Fruit fly (Drosophila melanogaster) whole organism: ENCODE data around the gene Thor.

Source experiments
- CG8478 ChIP-seq: fragments of >200 bp; optimal IDR thresholded peaks from 2 replicates; lab custom pipeline; 2018; ENCODE audit warnings: inconsistent platforms
- Dll ChIP-seq: fragments of >200 bp; optimal IDR thresholded peaks from 2 replicates; lab custom pipeline; 2017
- pan ChIP-seq: fragments of >200 bp; optimal IDR thresholded peaks from 2 replicates; lab custom pipeline; 2017
- psq ChIP-seq: fragments of >200 bp; optimal IDR thresholded peaks from 2 replicates; lab custom pipeline; 2017

DNA sequence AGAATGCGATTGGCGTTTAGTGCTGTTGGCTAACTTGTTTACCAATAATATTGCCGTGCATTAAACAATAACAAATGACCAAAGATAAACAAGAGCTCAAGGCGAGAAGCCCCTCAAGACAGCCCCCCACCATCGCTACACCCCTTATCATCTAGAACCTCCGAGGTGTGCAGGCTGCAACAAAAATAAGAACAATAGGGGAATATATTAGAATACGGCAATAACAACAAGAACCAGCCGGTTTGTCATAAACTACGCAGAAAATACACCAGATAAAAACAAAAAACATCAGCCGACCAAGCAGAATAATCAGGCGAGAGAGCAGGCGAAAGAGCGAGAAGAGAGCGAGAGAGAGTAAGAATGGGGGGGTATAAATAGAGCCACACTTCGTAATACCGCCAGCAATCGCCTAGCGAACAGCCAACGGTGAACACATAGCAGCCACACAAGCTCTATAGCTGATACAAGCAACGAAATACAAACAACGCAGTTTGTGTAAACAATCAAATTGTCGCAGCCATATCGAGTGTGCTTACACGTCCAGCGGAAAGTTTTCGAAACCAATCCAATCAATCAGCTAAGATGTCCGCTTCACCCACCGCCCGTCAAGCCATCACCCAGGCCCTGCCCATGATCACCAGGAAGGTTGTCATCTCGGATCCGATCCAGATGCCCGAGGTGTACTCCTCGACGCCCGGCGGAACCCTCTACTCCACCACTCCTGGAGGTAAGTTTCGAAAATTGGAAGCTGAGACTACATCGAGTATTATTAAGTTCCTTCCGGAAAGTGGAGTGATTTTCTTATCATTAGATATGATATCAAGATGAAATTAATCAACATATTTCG is at the start of gene Thor:
- no peak for TF ChIP-seq psq (lab: Kevin White, UChicago)
- peak; percentile 75 for TF ChIP-seq Dll (lab: Kevin White, UChicago)
- TF ChIP-seq CG8478, result no peak
- no peak for TF ChIP-seq pan
